Fruit fly (Drosophila melanogaster) whole organism, adult: Measurements from ENCODE around the gene Karl.

Experiments used
- CG11617 ChIP-seq: fragments of 200-800 bp; sonication (Bioruptor generic); optimal IDR thresholded peaks from 2 replicates; lab custom pipeline; 2017; ENCODE audit warnings: mild to moderate bottlenecking, missing biosample characterization, missing genetic modification reagents, missing genetic modification characterization
- CG12768 ChIP-seq: fragments of 200-800 bp; sonication (Bioruptor generic); optimal IDR thresholded peaks from 2 replicates; lab custom pipeline; 2017; ENCODE audit warnings: missing biosample characterization, missing genetic modification characterization, mild to moderate bottlenecking, moderate library complexity, missing genetic modification reagents
- CG14711 ChIP-seq: fragments of 200-800 bp; sonication (Bioruptor generic); optimal IDR thresholded peaks from 2 replicates; lab custom pipeline; 2018; ENCODE audit warnings: missing biosample characterization, mild to moderate bottlenecking, missing genetic modification characterization, moderate library complexity
- CG1620 ChIP-seq: fragments of 200-800 bp; sonication (Bioruptor generic); optimal IDR thresholded peaks from 2 replicates; lab custom pipeline; 2016; ENCODE audit warnings: missing biosample characterization, missing genetic modification characterization
- CG33017 ChIP-seq: fragments of 200-800 bp; sonication (Bioruptor generic); optimal IDR thresholded peaks from 2 replicates; lab custom pipeline; 2018; ENCODE audit warnings: missing biosample characterization, mild to moderate bottlenecking, missing genetic modification characterization, moderate library complexity
- CG5204 ChIP-seq: fragments of 200-800 bp; sonication (Bioruptor generic); optimal IDR thresholded peaks from 2 replicates; lab custom pipeline; 2016; ENCODE audit warnings: missing biosample characterization, missing genetic modification characterization
- CG7045 ChIP-seq: fragments of 200-800 bp; sonication (Bioruptor generic); optimal IDR thresholded peaks from 2 replicates; lab custom pipeline; 2017; ENCODE audit warnings: missing biosample characterization, mild to moderate bottlenecking, missing genetic modification characterization
- CG7101 ChIP-seq: fragments of 200-800 bp; sonication (Bioruptor generic); optimal IDR thresholded peaks from 2 replicates; lab custom pipeline; 2018; ENCODE audit warnings: missing biosample characterization, mild to moderate bottlenecking, missing genetic modification characterization, moderate library complexity
- Clk ChIP-seq: fragments of 200-800 bp; sonication (Bioruptor generic); optimal IDR thresholded peaks from 2 replicates; lab custom pipeline; 2017; ENCODE audit warnings: missing biosample characterization, missing genetic modification characterization
- Crg-1 ChIP-seq: fragments of 200-800 bp; sonication (Bioruptor generic); optimal IDR thresholded peaks from 2 replicates; lab custom pipeline; 2016; ENCODE audit warnings: missing biosample characterization, missing genetic modification characterization
- Hr96 ChIP-seq: fragments of 200-800 bp; sonication (Bioruptor generic); optimal IDR thresholded peaks from 2 replicates; lab custom pipeline; 2016; ENCODE audit warnings: missing biosample characterization, missing genetic modification characterization
- Mnt ChIP-seq: fragments of 200-800 bp; sonication (Bioruptor generic); optimal IDR thresholded peaks from 2 replicates; lab custom pipeline; 2016; ENCODE audit warnings: missing biosample characterization, mild to moderate bottlenecking, missing genetic modification characterization
- bab1 ChIP-seq: fragments of 200-800 bp; sonication (Bioruptor generic); optimal IDR thresholded peaks from 3 replicates; lab custom pipeline; 2019; ENCODE audit warnings: missing biosample characterization, mild to moderate bottlenecking, missing genetic modification characterization, moderate library complexity
- cic ChIP-seq: fragments of 200-800 bp; sonication (Bioruptor generic); optimal IDR thresholded peaks from 2 replicates; lab custom pipeline; 2017; ENCODE audit warnings: missing biosample characterization, mild to moderate bottlenecking, missing genetic modification characterization, moderate library complexity
- cnc ChIP-seq, 2 experiments: fragments of >200 bp; optimal IDR thresholded peaks; 2 replicates each; lab custom pipeline; 2017
- kay ChIP-seq: fragments of 200-800 bp; sonication (Bioruptor generic); peaks from one replicate; lab custom pipeline; 2016; ENCODE audit warnings: missing biosample characterization, missing genetic modification characterization, borderline replicate concordance
- ovo ChIP-seq: fragments of 200-800 bp; sonication (Bioruptor generic); optimal IDR thresholded peaks from 2 replicates; lab custom pipeline; 2016; ENCODE audit warnings: missing biosample characterization, missing genetic modification characterization
- pad ChIP-seq: fragments of 200-800 bp; sonication (Bioruptor generic); optimal IDR thresholded peaks from 3 replicates; lab custom pipeline; 2017; ENCODE audit warnings: missing biosample characterization, missing genetic modification characterization, mild to moderate bottlenecking, moderate library complexity, missing genetic modification reagents
- tj ChIP-seq: fragments of 200-800 bp; sonication (Bioruptor generic); optimal IDR thresholded peaks from 3 replicates; lab custom pipeline; 2017; ENCODE audit warnings: missing biosample characterization, mild to moderate bottlenecking, missing genetic modification characterization, moderate library complexity
- toe ChIP-seq: fragments of 200-800 bp; sonication (Bioruptor generic); optimal IDR thresholded peaks from 2 replicates; lab custom pipeline; 2016; ENCODE audit warnings: missing biosample characterization, missing genetic modification characterization

Karl gene

dm6 chrX:11813721-11814161 is 26.6 kb downstream of the Karl start:
- TF ChIP-seq CG11617 (GFP tag; lab: Kevin White, UChicago) (peak; percentile 27), ovo (GFP tag; lab: Kevin White, UChicago) (no peak), kay (GFP tag; lab: Kevin White, UChicago) (peak; percentile 96), CG7045 (no peak), CG7101 (tag; lab: Kevin White, UChicago) (no peak), CG14711 (no peak), toe (GFP tag; lab: Kevin White, UChicago) (no peak), Mnt (peak; percentile 52), cic (GFP tag; lab: Kevin White, UChicago) (peak; percentile 75), Hr96 (no peak), cnc (optimal IDR thresholded peaks at IDR 0.05; lab: Kevin White, UChicago) (no peak), tj (GFP tag; lab: Kevin White, UChicago) (peak; percentile 8)

dm6 chrX:11815356-11816270 is 28.4 kb downstream of the Karl start:
- TF ChIP-seq ovo (GFP tag; lab: Kevin White, UChicago), result no peak
- no peak for TF ChIP-seq Crg-1 (GFP tag; lab: Kevin White, UChicago)
- TF ChIP-seq CG33017, result no peak
- no peak for TF ChIP-seq CG7045
- no peak for TF ChIP-seq CG5204 (GFP tag; lab: Kevin White, UChicago)
- no peak for TF ChIP-seq bab1 (GFP tag; lab: Kevin White, UChicago)
- TF ChIP-seq cic (GFP tag; lab: Kevin White, UChicago), result no peak
- TF ChIP-seq kay (GFP tag; lab: Kevin White, UChicago), result no peak
- TF ChIP-seq pad (GFP tag; lab: Kevin White, UChicago), result no peak

dm6 chrX:11816434-11816948 is 29.3 kb downstream of the Karl start, which contains the start of the genes CG1578 and rudhira:
Gene CG1578, minus strand, starts transcription at chrX:11816551.
Gene rudhira, plus strand, starts transcription at chrX:11816898.
- TF ChIP-seq ovo (GFP tag; lab: Kevin White, UChicago) (peak; percentile 61), toe (GFP tag; lab: Kevin White, UChicago) (no peak), Mnt (peak; percentile 34), CG11617 (GFP tag; lab: Kevin White, UChicago) (peak; percentile 44), CG14711 (peak; percentile 35), Hr96 (no peak), pad (GFP tag; lab: Kevin White, UChicago) (peak; percentile 8), CG7101 (tag; lab: Kevin White, UChicago) (peak; percentile 1)

- TF ChIP-seq ovo (GFP tag; lab: Kevin White, UChicago) (no peak), tj (GFP tag; lab: Kevin White, UChicago) (peak; percentile 86), Crg-1 (GFP tag; lab: Kevin White, UChicago) (peak; percentile 37), CG7045 (no peak)
These were observed 30.2 kb downstream of the Karl start for dm6 chrX:11817183-11817972.

- TF ChIP-seq CG5204 (GFP tag; lab: Kevin White, UChicago) (peak; percentile 83), Clk (GFP tag; lab: Kevin White, UChicago) (peak; percentile 69), tj (GFP tag; lab: Kevin White, UChicago) (peak; percentile 78), CG11617 (GFP tag; lab: Kevin White, UChicago) (peak; percentile 93), cnc (optimal IDR thresholded peaks at IDR 0.05; lab: Kevin White, UChicago) (no peak), cic (GFP tag; lab: Kevin White, UChicago) (peak; percentile 68), CG7101 (tag; lab: Kevin White, UChicago) (peak; percentile 96), CG7045 (peak; percentile 89), CG14711 (peak; percentile 91), Mnt (peak; percentile 87), toe (GFP tag; lab: Kevin White, UChicago) (peak; percentile 66), CG12768 (GFP tag; lab: Kevin White, UChicago) (peak; percentile 88), CG1620 (GFP tag; lab: Kevin White, UChicago) (peak; percentile 82), pad (GFP tag; lab: Kevin White, UChicago) (peak; percentile 81), Crg-1 (GFP tag; lab: Kevin White, UChicago) (peak; percentile 75), kay (GFP tag; lab: Kevin White, UChicago) (peak; percentile 90), Hr96 (peak; percentile 93), CG33017 (peak; percentile 89), bab1 (GFP tag; lab: Kevin White, UChicago) (peak; percentile 95), ovo (GFP tag; lab: Kevin White, UChicago) (peak; percentile 64)
These were observed 31.0 kb downstream of the Karl start for dm6 chrX:11818047-11818766.
